Worm (Caenorhabditis elegans) whole organism, L3 larva: ENCODE measurements around the gene F57A10.4.

Source experiments
- R02D3.7 ChIP-seq: fragments of 150-350 bp; optimal IDR thresholded peaks from 2 replicates; lab custom pipeline; 2014; ENCODE audit warnings: missing biosample characterization, missing genetic modification characterization
- egl-5 ChIP-seq: fragments of 150-350 bp; optimal IDR thresholded peaks from 2 replicates; lab custom pipeline; 2017; ENCODE audit warnings: missing biosample characterization, missing genetic modification reagents, missing genetic modification characterization, inconsistent platforms
- lin-39 ChIP-seq: fragments of 150-350 bp; optimal IDR thresholded peaks from 2 replicates; lab custom pipeline; 2018; ENCODE audit warnings: missing biosample characterization, missing genetic modification reagents, missing genetic modification characterization
- nhr-11 ChIP-seq: fragments of 150-350 bp; optimal IDR thresholded peaks from 2 replicates; lab custom pipeline; 2014; ENCODE audit warnings: missing biosample characterization, missing genetic modification characterization
- pha-4 ChIP-seq: fragments of 150-350 bp; optimal IDR thresholded peaks from 2 replicates; lab custom pipeline; 2014; ENCODE audit warnings: missing biosample characterization, missing genetic modification reagents, missing genetic modification characterization
- skn-1 ChIP-seq: fragments of 150-350 bp; optimal IDR thresholded peaks from 2 replicates; lab custom pipeline; 2014; ENCODE audit warnings: missing biosample characterization, missing genetic modification characterization
- snpc-4 ChIP-seq: fragments of 150-350 bp; optimal IDR thresholded peaks from 2 replicates; lab custom pipeline; 2014; ENCODE audit warnings: missing biosample characterization, missing genetic modification characterization
- unc-62 ChIP-seq: fragments of 150-350 bp; sonication (generic microtip); optimal IDR thresholded peaks from 4 replicates; lab custom pipeline; 2014; ENCODE audit warnings: missing biosample characterization, missing genetic modification reagents, missing genetic modification characterization
- ztf-4 ChIP-seq: fragments of 150-350 bp; optimal IDR thresholded peaks from 2 replicates; lab custom pipeline; 2014; ENCODE audit warnings: missing biosample characterization, missing genetic modification characterization

ce11 chrV:15781086-15781485 is 11.8 kb downstream of the F57A10.4 start, which contains the start of gene T26E4.2:
- TF ChIP-seq lin-39 (tag; lab: Kevin White, UChicago) (no peak), pha-4 (tag; lab: Kevin White, UChicago) (no peak), nhr-11 (tag; lab: Kevin White, UChicago) (no peak), unc-62 (GFP tag; lab: Kevin White, UChicago) (no peak), skn-1 (tag; lab: Kevin White, UChicago) (no peak), snpc-4 (tag; lab: Kevin White, UChicago) (no peak), R02D3.7 (tag; lab: Kevin White, UChicago) (no peak), egl-5 (no peak), ztf-4 (tag; lab: Kevin White, UChicago) (no peak)
